Worm (Caenorhabditis elegans) whole organism, L1 larva: ENCODE results near the gene F21D12.2.

Experiments used
- C04F5.9 ChIP-seq: sonication (generic microtip); optimal IDR thresholded peaks from 2 replicates; lab custom pipeline; 2016; ENCODE audit warnings: missing genetic modification characterization, missing compliant biosample characterization
- C16A3.4 ChIP-seq: fragments of 150-350 bp; optimal IDR thresholded peaks from 2 replicates; lab custom pipeline; 2014; ENCODE audit warnings: missing biosample characterization, missing genetic modification characterization
- Y116A8C.19 ChIP-seq: sonication (generic microtip); optimal IDR thresholded peaks from 2 replicates; lab custom pipeline; 2016; ENCODE audit warnings: missing compliant biosample characterization, missing genetic modification characterization, borderline replicate concordance
- aha-1 ChIP-seq: fragments of 150-350 bp; optimal IDR thresholded peaks from 2 replicates; lab custom pipeline; 2014; ENCODE audit warnings: missing biosample characterization, missing genetic modification characterization
- ama-1 ChIP-seq: fragments of 150-350 bp; optimal IDR thresholded peaks from 2 replicates; lab custom pipeline; 2014
- blmp-1 ChIP-seq: fragments of 150-350 bp; optimal IDR thresholded peaks from 2 replicates; lab custom pipeline; 2014; ENCODE audit warnings: missing biosample characterization, missing genetic modification characterization
- ceh-63 ChIP-seq: fragments of 200-800 bp; sonication (Bioruptor generic); optimal IDR thresholded peaks from 2 replicates; lab custom pipeline; 2018; ENCODE audit warnings: mild to moderate bottlenecking, missing genetic modification characterization, missing compliant biosample characterization
- ceh-8 ChIP-seq: fragments of 200-800 bp; sonication (Bioruptor generic); optimal IDR thresholded peaks from 2 replicates; lab custom pipeline; 2018; ENCODE audit warnings: mild to moderate bottlenecking, missing genetic modification characterization, moderate library complexity, missing compliant biosample characterization
- ceh-82 ChIP-seq, 3 experiments: fragments of 150-350 bp in 1 of 3; sonication (generic microtip) in 2 of 3; optimal IDR thresholded peaks; 2 replicates each; lab custom pipeline; 2014 to 2017; ENCODE audit warnings: missing biosample characterization in 3 of 3, missing genetic modification characterization in 3 of 3
- ceh-88 ChIP-seq: fragments of 200-800 bp; sonication (Bioruptor generic); IDR thresholded peaks from 2 replicates; pipeline ENCODE4 v1.3.6; 2022; ENCODE audit warnings: missing genetic modification characterization, missing compliant biosample characterization
- dpl-1 ChIP-seq, 3 experiments: fragments of 150-350 bp in 2 of 3; sonication (generic microtip) in 1 of 3; optimal IDR thresholded peaks; 2 replicates each; lab custom pipeline; 2014 to 2017; ENCODE audit warnings: missing biosample characterization in 3 of 3, missing genetic modification characterization in 3 of 3, missing genetic modification reagents in 3 of 3
- dsc-1 ChIP-seq: sonication (generic microtip); optimal IDR thresholded peaks from 2 replicates; lab custom pipeline; 2016; ENCODE audit warnings: mild to moderate bottlenecking, missing genetic modification characterization, missing compliant biosample characterization
- efl-1 ChIP-seq, 4 experiments: fragments of 150-350 bp; optimal IDR thresholded peaks in 3 of 4; peaks in 1 of 4; 1 replicate in 1 of 4; 2 replicates in 3 of 4; lab custom pipeline; 2014; ENCODE audit warnings: missing biosample characterization in 2 of 4, missing genetic modification characterization in 2 of 4, missing genetic modification reagents in 2 of 4
- efl-3 ChIP-seq: fragments of 200-800 bp; sonication (Bioruptor generic); optimal IDR thresholded peaks from 2 replicates; lab custom pipeline; 2018; ENCODE audit warnings: mild to moderate bottlenecking, missing genetic modification characterization, missing compliant biosample characterization
- egl-13 ChIP-seq: sonication (generic microtip); optimal IDR thresholded peaks from 2 replicates; lab custom pipeline; 2016; ENCODE audit warnings: missing genotype, missing genetic modification reagents, missing genetic modification characterization, missing compliant biosample characterization
- elt-3 ChIP-seq, 6 experiments: fragments of 150-350 bp in 1 of 6; sonication (generic microtip); optimal IDR thresholded peaks; 2 replicates each; lab custom pipeline; 2017 to 2018; ENCODE audit warnings: missing biosample characterization in 6 of 6, missing genetic modification characterization in 6 of 6, inconsistent platforms in 1 of 6
- fkh-10 ChIP-seq: sonication (generic microtip); optimal IDR thresholded peaks from 2 replicates; lab custom pipeline; 2017; ENCODE audit warnings: missing biosample characterization, missing genetic modification reagents, missing genetic modification characterization
- grh-1 ChIP-seq: fragments of 200-800 bp; sonication (Bioruptor generic); IDR thresholded peaks from 2 replicates; pipeline ENCODE4 v1.3.6; 2022; ENCODE audit warnings: missing genetic modification reagents, missing genetic modification characterization, missing compliant biosample characterization
- jun-1 ChIP-seq: fragments of 150-350 bp; optimal IDR thresholded peaks from 2 replicates; lab custom pipeline; 2014; ENCODE audit warnings: missing biosample characterization, missing genetic modification reagents, missing genetic modification characterization
- lin-13 ChIP-seq: fragments of 150-350 bp; optimal IDR thresholded peaks from 2 replicates; lab custom pipeline; 2014; ENCODE audit warnings: missing biosample characterization, missing genetic modification reagents, missing genetic modification characterization
- lin-14 ChIP-seq: fragments of 200-800 bp; sonication (Bioruptor generic); optimal IDR thresholded peaks from 2 replicates; lab custom pipeline; 2018; ENCODE audit warnings: mild to moderate bottlenecking, missing genetic modification characterization, moderate library complexity, missing compliant biosample characterization
- lin-15B ChIP-seq: fragments of 150-350 bp; sonication (generic microtip); optimal IDR thresholded peaks from 3 replicates; lab custom pipeline; 2014; ENCODE audit warnings: missing biosample characterization, missing genetic modification characterization
- lin-39 ChIP-seq: fragments of 150-350 bp; optimal IDR thresholded peaks from 2 replicates; lab custom pipeline; 2014; ENCODE audit warnings: missing biosample characterization, missing genetic modification reagents, missing genetic modification characterization
- lir-3 ChIP-seq: sonication (generic microtip); optimal IDR thresholded peaks from 2 replicates; lab custom pipeline; 2016; ENCODE audit warnings: mild to moderate bottlenecking, missing genetic modification characterization, moderate library complexity, missing compliant biosample characterization; ENCODE audit not compliant: poor library complexity
- mdl-1 ChIP-seq, 2 experiments: fragments of 150-350 bp; optimal IDR thresholded peaks; 2 replicates each; lab custom pipeline; 2014 to 2017; ENCODE audit warnings: missing biosample characterization in 2 of 2, missing genetic modification characterization in 2 of 2, inconsistent platforms in 1 of 2
- mep-1 ChIP-seq: fragments of 150-350 bp; optimal IDR thresholded peaks from 2 replicates; lab custom pipeline; 2014; ENCODE audit warnings: missing biosample characterization, missing genetic modification characterization
- nhr-12 ChIP-seq: sonication (generic microtip); optimal IDR thresholded peaks from 2 replicates; lab custom pipeline; 2017; ENCODE audit warnings: missing biosample characterization, missing genetic modification characterization
- nhr-19 ChIP-seq: fragments of 200-800 bp; sonication (Bioruptor generic); conservative IDR thresholded peaks from 2 replicates; pipeline ENCODE4 v1.3.6; 2022; ENCODE audit warnings: missing genetic modification characterization, missing compliant biosample characterization
- nhr-237 ChIP-seq: fragments of 150-350 bp; optimal IDR thresholded peaks from 2 replicates; lab custom pipeline; 2014; ENCODE audit warnings: missing biosample characterization, missing genetic modification characterization
- nhr-71 ChIP-seq: sonication (generic microtip); optimal IDR thresholded peaks from 2 replicates; lab custom pipeline; 2016; ENCODE audit warnings: mild to moderate bottlenecking, missing genetic modification characterization, moderate library complexity, missing compliant biosample characterization
- nhr-77 ChIP-seq: fragments of 150-350 bp; optimal IDR thresholded peaks from 2 replicates; lab custom pipeline; 2014; ENCODE audit warnings: missing biosample characterization, missing genetic modification characterization
- nhr-84 ChIP-seq: sonication (generic microtip); optimal IDR thresholded peaks from 2 replicates; lab custom pipeline; 2017; ENCODE audit warnings: missing biosample characterization, missing genetic modification characterization
- nhr-85 ChIP-seq: sonication (generic microtip); peaks from one replicate; lab custom pipeline; 2016; ENCODE audit warnings: missing genetic modification characterization, inconsistent platforms, missing compliant biosample characterization
- nhr-90 ChIP-seq: sonication (generic microtip); optimal IDR thresholded peaks from 2 replicates; lab custom pipeline; 2016; ENCODE audit warnings: mild to moderate bottlenecking, missing genetic modification characterization, missing compliant biosample characterization; ENCODE audit not compliant: poor library complexity
- pax-3 ChIP-seq: fragments of 200-800 bp; sonication (Bioruptor generic); optimal IDR thresholded peaks from 2 replicates; lab custom pipeline; 2018; ENCODE audit warnings: mild to moderate bottlenecking, missing genetic modification characterization, moderate library complexity, missing compliant biosample characterization
- pqm-1 ChIP-seq: sonication (generic microtip); optimal IDR thresholded peaks from 3 replicates; lab custom pipeline; 2017; ENCODE audit warnings: missing biosample characterization, missing genetic modification characterization
- rnt-1 ChIP-seq: sonication (generic microtip); optimal IDR thresholded peaks from 2 replicates; lab custom pipeline; 2016; ENCODE audit warnings: mild to moderate bottlenecking, missing genetic modification characterization, moderate library complexity, missing compliant biosample characterization
- skn-1 ChIP-seq: fragments of 150-350 bp; optimal IDR thresholded peaks from 2 replicates; lab custom pipeline; 2014; ENCODE audit warnings: missing biosample characterization, missing genetic modification characterization
- snu-23 ChIP-seq: sonication (generic microtip); optimal IDR thresholded peaks from 2 replicates; lab custom pipeline; 2016; ENCODE audit warnings: missing genetic modification characterization, missing compliant biosample characterization
- sptf-1 ChIP-seq: fragments of 150-350 bp; optimal IDR thresholded peaks from 2 replicates; lab custom pipeline; 2014; ENCODE audit warnings: missing biosample characterization, missing genetic modification characterization
- swsn-7 ChIP-seq: sonication (generic microtip); optimal IDR thresholded peaks from 2 replicates; lab custom pipeline; 2016; ENCODE audit warnings: missing genetic modification characterization, missing compliant biosample characterization
- tbx-2 ChIP-seq: sonication (generic microtip); optimal IDR thresholded peaks from 2 replicates; lab custom pipeline; 2016; ENCODE audit warnings: missing genetic modification characterization, missing compliant biosample characterization
- unc-130 ChIP-seq: fragments of 150-350 bp; optimal IDR thresholded peaks from 2 replicates; lab custom pipeline; 2017; ENCODE audit warnings: missing biosample characterization, missing genetic modification characterization, inconsistent platforms
- unc-62 ChIP-seq: fragments of 150-350 bp; optimal IDR thresholded peaks from 2 replicates; lab custom pipeline; 2014; ENCODE audit warnings: missing biosample characterization, missing genetic modification reagents, missing genetic modification characterization
- vab-15 ChIP-seq: sonication (generic microtip); optimal IDR thresholded peaks from 2 replicates; lab custom pipeline; 2017; ENCODE audit warnings: missing genotype, mild to moderate bottlenecking, missing genetic modification characterization, missing compliant biosample characterization
- xbp-1 ChIP-seq: sonication (generic microtip); optimal IDR thresholded peaks from 2 replicates; lab custom pipeline; 2016; ENCODE audit warnings: missing genetic modification characterization, missing compliant biosample characterization
- zag-1 ChIP-seq: fragments of 150-350 bp; optimal IDR thresholded peaks from 2 replicates; lab custom pipeline; 2014; ENCODE audit warnings: missing biosample characterization, missing genetic modification characterization
- ztf-11 ChIP-seq, 2 experiments: sonication (generic microtip); optimal IDR thresholded peaks; 2 replicates each; lab custom pipeline; 2016 to 2017; ENCODE audit warnings: missing genetic modification characterization in 2 of 2, missing biosample characterization in 1 of 2, missing compliant biosample characterization in 1 of 2
- ztf-4 ChIP-seq: fragments of 150-350 bp; optimal IDR thresholded peaks from 2 replicates; lab custom pipeline; 2014; ENCODE audit warnings: missing biosample characterization, missing genetic modification characterization

F21D12.2 gene

DNA sequence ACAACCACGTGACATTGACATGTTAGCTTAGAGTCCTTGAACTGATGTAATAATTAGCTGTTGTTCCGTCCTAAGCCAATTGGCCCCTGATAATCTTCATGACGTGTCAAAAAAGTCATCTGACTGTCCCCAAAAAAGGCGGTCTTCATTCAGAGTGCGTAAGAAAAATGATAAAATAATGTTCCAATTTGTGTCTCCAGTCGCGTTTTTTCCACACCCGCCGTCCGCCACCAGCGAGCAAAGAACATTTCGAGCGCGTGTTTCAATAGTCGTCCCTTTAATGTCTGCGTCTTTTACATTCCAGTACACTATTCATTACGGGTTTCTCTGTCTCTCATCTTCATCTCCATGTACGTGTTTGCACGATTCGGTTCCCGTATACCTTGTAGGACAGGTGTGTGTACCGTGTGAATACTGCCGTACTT is 19.9 kb downstream of the F21D12.2 start (continued):
- TF ChIP-seq elt-3 (tag; optimal IDR thresholded peaks at IDR 0.05; lab: Kevin White, UChicago) (peak in 5 of 6 experiments; percentile 15 to 95 (median 48)), ceh-82 (tag; optimal IDR thresholded peaks at IDR 0.05; lab: Kevin White, UChicago) (peak in 2 of 3 experiments; percentile 23 to 49), skn-1 (tag; lab: Kevin White, UChicago) (no peak), dsc-1 (peak; percentile 97), lin-39 (tag; lab: Kevin White, UChicago) (no peak), lin-15B (tag; lab: Kevin White, UChicago) (no peak), ceh-63 (GFP tag; lab: Kevin White, UChicago) (no peak), nhr-237 (tag; lab: Kevin White, UChicago) (peak; percentile 45), rnt-1 (tag; lab: Kevin White, UChicago) (peak; percentile 30), lir-3 (tag; lab: Kevin White, UChicago) (peak; percentile 24), mep-1 (tag; lab: Kevin White, UChicago) (peak; percentile 42), zag-1 (tag; lab: Kevin White, UChicago) (no peak), lin-14 (GFP tag; lab: Kevin White, UChicago) (peak; percentile 95), nhr-77 (tag; lab: Kevin White, UChicago) (peak; percentile 27), lin-13 (GFP tag; lab: Kevin White, UChicago) (peak; percentile 48), xbp-1 (peak; percentile 74), nhr-90 (tag; lab: Kevin White, UChicago) (peak; percentile 89), blmp-1 (peak; percentile 81), swsn-7 (tag; lab: Kevin White, UChicago) (peak; percentile 63), mdl-1 (tag; optimal IDR thresholded peaks at IDR 0.05; lab: Kevin White, UChicago) (peak in 1 of 2 experiments; percentile 94), C16A3.4 (tag; lab: Kevin White, UChicago) (peak; percentile 57), sptf-1 (no peak), unc-130 (tag; lab: Kevin White, UChicago) (peak; percentile 84), snu-23 (GFP tag; lab: Kevin White, UChicago) (peak; percentile 83), nhr-12 (tag; lab: Kevin White, UChicago) (no peak), ceh-8 (GFP tag; lab: Kevin White, UChicago) (peak; percentile 21), fkh-10 (GFP tag; lab: Kevin White, UChicago) (no peak), ceh-88 (GFP tag; lab: Robert Waterston, UW) (no peak), tbx-2 (tag; lab: Kevin White, UChicago) (peak; percentile 78), grh-1 (peak; percentile 72), C04F5.9 (tag; lab: Kevin White, UChicago) (no peak), efl-1 (optimal IDR thresholded peaks at IDR 0.05; lab: Kevin White, UChicago) (peak; percentile 39 to 44), efl-1 (GFP tag; optimal IDR thresholded peaks at IDR 0.05 in 1 of 2; lab: Kevin White, UChicago) (peak in 1 of 2 experiments; percentile 17), dpl-1 (GFP tag; optimal IDR thresholded peaks at IDR 0.05; lab: Kevin White, UChicago) (peak in 2 of 3 experiments; percentile 10 to 31), nhr-85 (tag; lab: Kevin White, UChicago) (peak; percentile 99), nhr-71 (peak; percentile 92)
- TF ChIP-seq, all 84 proteins: peak for 44

DNA sequence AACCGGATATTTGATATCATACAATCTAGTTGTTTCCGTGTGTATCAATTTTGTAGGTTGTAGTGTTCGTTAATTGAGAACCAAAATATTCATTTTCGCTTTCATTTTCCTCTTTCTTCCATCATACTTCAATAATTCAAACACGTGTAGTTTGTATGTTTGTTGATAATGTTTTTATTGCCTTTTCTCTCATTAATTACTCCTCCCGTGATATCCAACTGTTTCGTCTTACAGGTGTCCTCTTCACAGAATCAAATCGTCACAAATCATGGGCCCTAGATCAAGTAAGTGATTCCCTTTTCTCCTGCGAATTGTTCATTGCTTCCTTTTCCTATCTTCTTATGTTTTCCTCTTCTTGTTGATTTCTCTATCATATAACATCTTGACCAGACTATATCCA is 21.4 kb downstream of the F21D12.2 start, which contains the start of gene nhr-21:
TSS of gene nhr-21 (plus strand) at position 235 of the 400 bp plus-strand sequence.
- TF ChIP-seq mdl-1 (tag; optimal IDR thresholded peaks at IDR 0.05; lab: Kevin White, UChicago) (peak in 1 of 2 experiments; percentile 58), Y116A8C.19 (tag; lab: Kevin White, UChicago) (no peak), C16A3.4 (tag; lab: Kevin White, UChicago) (peak; percentile 23), efl-3 (GFP tag; lab: Kevin White, UChicago) (no peak), nhr-85 (tag; lab: Kevin White, UChicago) (peak; percentile 98), vab-15 (tag; lab: Kevin White, UChicago) (peak; percentile 61), snu-23 (GFP tag; lab: Kevin White, UChicago) (peak; percentile 66), nhr-84 (no peak), egl-13 (tag; lab: Kevin White, UChicago) (no peak), swsn-7 (tag; lab: Kevin White, UChicago) (no peak), pqm-1 (tag; lab: Kevin White, UChicago) (no peak), ceh-63 (GFP tag; lab: Kevin White, UChicago) (no peak), grh-1 (no peak), jun-1 (tag; lab: Kevin White, UChicago) (no peak), aha-1 (tag; lab: Kevin White, UChicago) (no peak), ceh-82 (tag; optimal IDR thresholded peaks at IDR 0.05; lab: Kevin White, UChicago) (no peak), ztf-11 (tag; optimal IDR thresholded peaks at IDR 0.05; lab: Kevin White, UChicago) (no peak), nhr-19 (peak; percentile 74), sptf-1 (no peak), pax-3 (no peak), xbp-1 (no peak), zag-1 (tag; lab: Kevin White, UChicago) (no peak), ztf-4 (peak; percentile 21), tbx-2 (tag; lab: Kevin White, UChicago) (peak; percentile 35), ceh-88 (GFP tag; lab: Robert Waterston, UW) (no peak), ama-1 (lab: Kevin White, UChicago) (no peak), elt-3 (tag; optimal IDR thresholded peaks at IDR 0.05; lab: Kevin White, UChicago) (peak in 5 of 6 experiments; percentile 46 to 91 (median 62)), dsc-1 (no peak), unc-62 (GFP tag; lab: Kevin White, UChicago) (no peak)
